Worm (Caenorhabditis elegans): Measurements from ENCODE around the gene C32B5.15.
"Not testable (repeated sequence)": the region's sequence is repeated elsewhere in the genome, so short reads cannot be mapped to it uniquely, and the experiment has no call there.

The C32B5.15 gene

ce11 chrII:972850-973249 lies at the start of gene C32B5.15:
C32B5.15 (minus strand) TSS chrII:972950.
- TF ChIP-seq snpc-4 (tag; optimal IDR thresholded peaks at IDR 0.05) (no peak), M03D4.4 (tag; optimal IDR thresholded peaks at IDR 0.05) (no peak), nhr-12 (tag; optimal IDR thresholded peaks at IDR 0.05) (no peak), ces-1 (GFP tag; optimal IDR thresholded peaks at IDR 0.05) (no peak), lin-13 (tag; optimal IDR thresholded peaks at IDR 0.05) (no peak), hlh-1 (tag; optimal IDR thresholded peaks at IDR 0.05) (no peak), nhr-76 (tag; optimal IDR thresholded peaks at IDR 0.05) (no peak), elt-1 (tag; optimal IDR thresholded peaks at IDR 0.05; ENCODE audit: borderline replicate concordance, insufficient read depth) (no peak), unc-120 (tag; optimal IDR thresholded peaks at IDR 0.05; ENCODE audit: poor library complexity, severe bottlenecking) (no peak), ceh-39 (tag; optimal IDR thresholded peaks at IDR 0.05) (no peak), flh-1 (GFP tag; optimal IDR thresholded peaks at IDR 0.05) (no peak), blmp-1 (tag; optimal IDR thresholded peaks at IDR 0.05) (no peak), ceh-83 (GFP tag; optimal IDR thresholded peaks at IDR 0.05) (no peak), mab-5 (tag; optimal IDR thresholded peaks at IDR 0.05) (no peak), unc-39 (tag; optimal IDR thresholded peaks at IDR 0.05) (no peak)

ce11 chrII:1006375-1006774 lies 33.6 kb upstream of the C32B5.15 start, which contains the start of gene F45D11.14:
F45D11.14 (minus strand) TSS chrII:1006475.
- not testable (repeated sequence) for TF ChIP-seq mep-1 (tag; optimal IDR thresholded peaks at IDR 0.05); zip-8 (tag; optimal IDR thresholded peaks at IDR 0.05); ces-1 (GFP tag; optimal IDR thresholded peaks at IDR 0.05)

- TF ChIP-seq flh-1 (GFP tag; optimal IDR thresholded peaks at IDR 0.05), result no peak
- TF ChIP-seq nhr-76 (tag; optimal IDR thresholded peaks at IDR 0.05), result no peak
- TF ChIP-seq mab-5 (tag; optimal IDR thresholded peaks at IDR 0.05), result no peak
- TF ChIP-seq blmp-1 (tag; optimal IDR thresholded peaks at IDR 0.05), result no peak
- TF ChIP-seq cnd-1 (tag; optimal IDR thresholded peaks at IDR 0.05), result no peak
- TF ChIP-seq ztf-11 (tag; optimal IDR thresholded peaks at IDR 0.05), result no peak
- no peak for TF ChIP-seq snpc-4 (tag; optimal IDR thresholded peaks at IDR 0.05)
- TF ChIP-seq nhr-2 (tag; optimal IDR thresholded peaks at IDR 0.05), result no peak
- TF ChIP-seq ces-1 (GFP tag; optimal IDR thresholded peaks at IDR 0.05), result no peak
- TF ChIP-seq ceh-83 (GFP tag; optimal IDR thresholded peaks at IDR 0.05), result no peak
- TF ChIP-seq bed-3 (GFP tag; optimal IDR thresholded peaks at IDR 0.05), result no peak
These were observed 28.6 kb upstream of the C32B5.15 start, which contains the start of the genes fbxb-30 and F45D11.5 for ce11 chrII:1001351-1001750. fbxb-30 (minus strand) TSS chrII:1001451. F45D11.5 (plus strand) TSS chrII:1001702.

ce11 chrII:999493-999892 lies 26.7 kb upstream of the C32B5.15 start, which contains the start of gene fbxb-29:
fbxb-29 (minus strand) TSS chrII:999593.
- TF ChIP-seq ceh-83 (GFP tag; optimal IDR thresholded peaks at IDR 0.05), result no peak
- TF ChIP-seq ceh-39 (tag; optimal IDR thresholded peaks at IDR 0.05), result no peak
- TF ChIP-seq sem-2 (GFP tag; optimal IDR thresholded peaks at IDR 0.05), result no peak
- no peak for TF ChIP-seq nhr-12 (tag; optimal IDR thresholded peaks at IDR 0.05)
- no peak for TF ChIP-seq bed-3 (GFP tag; optimal IDR thresholded peaks at IDR 0.05)
- no peak for TF ChIP-seq tbx-8 (GFP tag; optimal IDR thresholded peaks at IDR 0.05)
- TF ChIP-seq elt-1 (tag; optimal IDR thresholded peaks at IDR 0.05; ENCODE audit: borderline replicate concordance, insufficient read depth), result no peak
- TF ChIP-seq mls-2 (tag; optimal IDR thresholded peaks at IDR 0.05), result no peak
- TF ChIP-seq mep-1 (tag; optimal IDR thresholded peaks at IDR 0.05), result no peak
- no peak for TF ChIP-seq ceh-43 (GFP tag; optimal IDR thresholded peaks at IDR 0.05)
- TF ChIP-seq elt-3 (tag; optimal IDR thresholded peaks at IDR 0.05), result no peak

ce11 chrII:996112-996511 lies 23.4 kb upstream of the C32B5.15 start, which contains the start of gene F45D11.11:
F45D11.11 (minus strand) TSS chrII:996212.
- not testable (repeated sequence) for TF ChIP-seq nhr-237 (tag; optimal IDR thresholded peaks at IDR 0.05); nhr-28 (tag; optimal IDR thresholded peaks at IDR 0.05); drap-1 (GFP tag; optimal IDR thresholded peaks at IDR 0.05)

ce11 chrII:994231-994630 lies 21.5 kb upstream of the C32B5.15 start, which contains the start of gene F45D11.7:
F45D11.7 (plus strand) TSS chrII:994531.
- TF ChIP-seq nhr-237, lsy-2, unc-39 (tag; optimal IDR thresholded peaks at IDR 0.05): not testable (repeated sequence)

Measured in whole organism, mixed stage, embryonic.